Fruit fly (Drosophila melanogaster) whole organism, embryonic: ENCODE results near the gene brat.

Experiments
- CG1529 ChIP-seq: fragments of 200-800 bp; sonication (Bioruptor generic); optimal IDR thresholded peaks from 3 replicates; lab custom pipeline; 2018; ENCODE audit warnings: missing biosample characterization, missing genetic modification characterization
- CG1647 ChIP-seq: fragments of 200-800 bp; sonication (Bioruptor generic); optimal IDR thresholded peaks from 3 replicates; lab custom pipeline; 2016; ENCODE audit warnings: missing biosample characterization, missing genetic modification characterization
- CG17912 ChIP-seq: fragments of 200-800 bp; sonication (Bioruptor generic); optimal IDR thresholded peaks from 2 replicates; lab custom pipeline; 2018; ENCODE audit warnings: missing biosample characterization, mild to moderate bottlenecking, missing genetic modification characterization
- CG18011 ChIP-seq: fragments of 200-800 bp; sonication (Bioruptor generic); optimal IDR thresholded peaks from 2 replicates; lab custom pipeline; 2017; ENCODE audit warnings: missing biosample characterization, missing genetic modification characterization, mild to moderate bottlenecking, moderate library complexity, missing genotype
- CG2712 ChIP-seq: fragments of 200-800 bp; optimal IDR thresholded peaks from 3 replicates; lab custom pipeline; 2019; ENCODE audit warnings: missing biosample characterization, mild to moderate bottlenecking, missing genetic modification characterization, moderate library complexity
- CG7745 ChIP-seq: fragments of 200-800 bp; sonication (Bioruptor generic); optimal IDR thresholded peaks from 2 replicates; lab custom pipeline; 2018; ENCODE audit warnings: missing biosample characterization, mild to moderate bottlenecking, missing genetic modification characterization, moderate library complexity
- CG8478 ChIP-seq: fragments of >200 bp; optimal IDR thresholded peaks from 2 replicates; lab custom pipeline; 2018
- Fer3 ChIP-seq: fragments of 200-800 bp; sonication (Bioruptor generic); optimal IDR thresholded peaks from 2 replicates; lab custom pipeline; 2018; ENCODE audit warnings: missing biosample characterization, mild to moderate bottlenecking, missing genetic modification characterization, moderate library complexity
- HLH3B ChIP-seq: fragments of 200-800 bp; sonication (Bioruptor generic); IDR thresholded peaks from 2 replicates; pipeline ENCODE4 v1.3.6; 2022; ENCODE audit warnings: missing biosample characterization, missing genetic modification characterization
- az2 ChIP-seq: fragments of 200-800 bp; sonication (Bioruptor generic); optimal IDR thresholded peaks from 3 replicates; lab custom pipeline; 2016; ENCODE audit warnings: missing biosample characterization, missing genetic modification characterization
- ems ChIP-seq: fragments of 200-800 bp; sonication (Bioruptor generic); optimal IDR thresholded peaks from 3 replicates; lab custom pipeline; 2016; ENCODE audit warnings: missing biosample characterization, missing genetic modification characterization
- lab ChIP-seq: fragments of 200-800 bp; sonication (Bioruptor generic); optimal IDR thresholded peaks from 3 replicates; lab custom pipeline; 2017; ENCODE audit warnings: missing biosample characterization, missing genetic modification characterization, mild to moderate bottlenecking, moderate library complexity, missing genetic modification reagents
- row ChIP-seq: fragments of 200-800 bp; sonication (Bioruptor generic); IDR thresholded peaks from 3 replicates; pipeline ENCODE4 v1.3.6; 2022; ENCODE audit warnings: missing biosample characterization, missing genetic modification characterization
- slp2 ChIP-seq: fragments of 200-800 bp; sonication (Bioruptor generic); optimal IDR thresholded peaks from 2 replicates; lab custom pipeline; 2016; ENCODE audit warnings: missing biosample characterization, missing genetic modification characterization

dm6 chr2L:19136735-19137134 lies 3.1 kb downstream of the brat start:
- no peak for TF ChIP-seq HLH3B
- no peak for TF ChIP-seq CG1529 (GFP tag; lab: Kevin White, UChicago)
- no peak for TF ChIP-seq CG1647
- TF ChIP-seq az2 (GFP tag; lab: Kevin White, UChicago) = peak; percentile 36
- peak; percentile 40; the same call in 1 of the 3 replicates for TF ChIP-seq row (GFP tag; lab: Robert Waterston, UW)
- TF ChIP-seq ems (GFP tag; lab: Kevin White, UChicago) = no peak
- TF ChIP-seq CG17912 (GFP tag; lab: Kevin White, UChicago) = no peak
- no peak for TF ChIP-seq lab
- no peak for TF ChIP-seq CG18011 (GFP tag; lab: Kevin White, UChicago)
- no peak for TF ChIP-seq CG7745
- no peak for TF ChIP-seq Fer3 (tag; lab: Kevin White, UChicago)
- no peak for TF ChIP-seq CG8478 (lab: Kevin White, UChicago)
- TF ChIP-seq CG2712 (tag; lab: Kevin White, UChicago) = peak; percentile 71
- no peak for TF ChIP-seq slp2 (GFP tag; lab: Kevin White, UChicago)
